Worm (Caenorhabditis elegans) whole organism, young adult: ENCODE measurements around the gene pik-1.

Experiments
- F39B2.1 ChIP-seq: fragments of 200-800 bp; sonication (Bioruptor generic); IDR thresholded peaks from 2 replicates; pipeline ENCODE4 v1.3.6; 2022; ENCODE audit warnings: missing genetic modification reagents, missing genetic modification characterization, missing compliant biosample characterization
- F49E8.2 ChIP-seq: sonication (generic microtip); optimal IDR thresholded peaks from 3 replicates; lab custom pipeline; 2017; ENCODE audit warnings: missing genetic modification characterization, mild to moderate bottlenecking, missing compliant biosample characterization, antibody characterized with exemption, moderate library complexity; ENCODE audit not compliant: insufficient read depth
- K11D2.4 ChIP-seq: fragments of 200-800 bp; sonication (Bioruptor generic); IDR thresholded peaks from 2 replicates; pipeline ENCODE4 v1.3.6; 2022; ENCODE audit warnings: missing genetic modification reagents, missing genetic modification characterization, missing compliant biosample characterization
- K12H6.12 ChIP-seq: fragments of 200-800 bp; sonication (Bioruptor generic); optimal IDR thresholded peaks from 2 replicates; lab custom pipeline; 2018; ENCODE audit warnings: mild to moderate bottlenecking, missing genetic modification characterization, missing compliant biosample characterization
- Y53F4B.3 ChIP-seq: fragments of 200-800 bp; sonication (Bioruptor generic); IDR thresholded peaks from 2 replicates; pipeline ENCODE4 v1.3.6; 2022; ENCODE audit warnings: missing genetic modification reagents, missing genetic modification characterization, missing compliant biosample characterization
- Y53G8AR.9 ChIP-seq: fragments of 200-800 bp; sonication (Bioruptor generic); conservative IDR thresholded peaks from 2 replicates; pipeline ENCODE4 v1.3.6; 2022; ENCODE audit warnings: missing genetic modification reagents, missing genetic modification characterization, missing compliant biosample characterization
- Y95B8A.8 ChIP-seq: fragments of 200-800 bp; sonication (Bioruptor generic); IDR thresholded peaks from 2 replicates; pipeline ENCODE4 v1.3.6; 2022; ENCODE audit warnings: missing genetic modification reagents, missing genetic modification characterization, missing compliant biosample characterization
- ZK185.1 ChIP-seq: sonication (generic microtip); optimal IDR thresholded peaks from 2 replicates; lab custom pipeline; 2016; ENCODE audit warnings: mild to moderate bottlenecking, missing genetic modification characterization, missing compliant biosample characterization; ENCODE audit not compliant: poor library complexity, severe bottlenecking
- aptf-3 ChIP-seq: fragments of 200-800 bp; sonication (Bioruptor generic); IDR thresholded peaks from 2 replicates; pipeline ENCODE4 v1.3.6; 2022; ENCODE audit warnings: missing genetic modification characterization, missing compliant biosample characterization
- athp-1 ChIP-seq: sonication (generic microtip); optimal IDR thresholded peaks from 2 replicates; lab custom pipeline; 2017; ENCODE audit warnings: mild to moderate bottlenecking, missing genetic modification characterization, missing compliant biosample characterization
- attf-3 ChIP-seq: fragments of 200-800 bp; sonication (Bioruptor generic); conservative IDR thresholded peaks from 2 replicates; pipeline ENCODE4 v1.3.6; 2022; ENCODE audit warnings: missing genetic modification reagents, missing genetic modification characterization, missing compliant biosample characterization
- attf-6 ChIP-seq: fragments of 200-800 bp; sonication (Bioruptor generic); IDR thresholded peaks from 2 replicates; pipeline ENCODE4 v1.3.6; 2022; ENCODE audit warnings: missing genetic modification reagents, missing genetic modification characterization, missing compliant biosample characterization
- bed-1 ChIP-seq: fragments of 200-800 bp; sonication (Bioruptor generic); IDR thresholded peaks from 2 replicates; pipeline ENCODE4 v1.3.6; 2022; ENCODE audit warnings: missing genetic modification reagents, missing genetic modification characterization, missing compliant biosample characterization
- bed-2 ChIP-seq: fragments of 200-800 bp; sonication (Bioruptor generic); IDR thresholded peaks from 2 replicates; pipeline ENCODE4 v1.3.6; 2022; ENCODE audit warnings: missing genetic modification reagents, missing genetic modification characterization, missing compliant biosample characterization
- ccch-3 ChIP-seq: fragments of 200-800 bp; sonication (Bioruptor generic); optimal IDR thresholded peaks from 2 replicates; lab custom pipeline; 2018; ENCODE audit warnings: mild to moderate bottlenecking, missing genetic modification characterization, missing compliant biosample characterization
- chd-7 ChIP-seq: sonication (generic microtip); optimal IDR thresholded peaks from 2 replicates; lab custom pipeline; 2016; ENCODE audit warnings: mild to moderate bottlenecking, missing genetic modification characterization, moderate library complexity, missing compliant biosample characterization
- dox-1 ChIP-seq: fragments of 200-800 bp; sonication (Bioruptor generic); IDR thresholded peaks from 2 replicates; pipeline ENCODE4 v1.3.6; 2022; ENCODE audit warnings: missing genetic modification reagents, missing genetic modification characterization, missing compliant biosample characterization
- dpff-1 ChIP-seq: sonication (generic microtip); optimal IDR thresholded peaks from 2 replicates; lab custom pipeline; 2017; ENCODE audit warnings: mild to moderate bottlenecking, missing genetic modification characterization, missing compliant biosample characterization
- dpl-1 ChIP-seq: fragments of 150-350 bp; optimal IDR thresholded peaks from 2 replicates; lab custom pipeline; 2014; ENCODE audit warnings: missing biosample characterization, missing genetic modification reagents, missing genetic modification characterization
- ekl-4 ChIP-seq: fragments of 200-800 bp; sonication (Bioruptor generic); IDR thresholded peaks from 2 replicates; pipeline ENCODE4 v1.3.6; 2022; ENCODE audit warnings: missing genetic modification reagents, missing genetic modification characterization, missing compliant biosample characterization
- fkh-3 ChIP-seq: sonication (generic microtip); optimal IDR thresholded peaks from 2 replicates; lab custom pipeline; 2016; ENCODE audit warnings: mild to moderate bottlenecking, missing genetic modification characterization, missing compliant biosample characterization
- him-1 ChIP-seq: sonication (generic microtip); optimal IDR thresholded peaks from 2 replicates; lab custom pipeline; 2016; ENCODE audit warnings: missing genotype, missing genetic modification reagents, missing genetic modification characterization, missing compliant biosample characterization
- hlh-26 ChIP-seq: fragments of 200-800 bp; sonication (Bioruptor generic); conservative IDR thresholded peaks from 2 replicates; pipeline ENCODE4 v1.3.6; 2022; ENCODE audit warnings: missing genetic modification reagents, missing genetic modification characterization, missing compliant biosample characterization
- hmg-20 ChIP-seq: fragments of 200-800 bp; sonication (Bioruptor generic); IDR thresholded peaks from 2 replicates; pipeline ENCODE4 v1.3.6; 2022; ENCODE audit warnings: missing genetic modification reagents, missing genetic modification characterization, missing compliant biosample characterization
- let-526 ChIP-seq: fragments of 200-800 bp; sonication (Bioruptor generic); IDR thresholded peaks from 2 replicates; pipeline ENCODE4 v1.3.6; 2022; ENCODE audit warnings: missing genetic modification reagents, missing genetic modification characterization, missing compliant biosample characterization
- let-607 ChIP-seq, 2 experiments: fragments of 200-800 bp in 1 of 2; sonication (Bioruptor generic) in 1 of 2; sonication (generic microtip) in 1 of 2; optimal IDR thresholded peaks; 2 replicates each; lab custom pipeline; 2016 to 2018; ENCODE audit warnings: mild to moderate bottlenecking in 2 of 2, missing compliant biosample characterization in 2 of 2, missing genetic modification characterization in 2 of 2, moderate library complexity in 2 of 2, missing genotype in 1 of 2
- lin-40 ChIP-seq: sonication (generic microtip); optimal IDR thresholded peaks from 2 replicates; lab custom pipeline; 2016; ENCODE audit warnings: missing genetic modification characterization, mild to moderate bottlenecking, missing compliant biosample characterization, missing genotype, missing genetic modification reagents
- lir-1 ChIP-seq: fragments of 200-800 bp; sonication (Bioruptor generic); conservative IDR thresholded peaks from 2 replicates; pipeline ENCODE4 v1.3.6; 2022; ENCODE audit warnings: missing genetic modification reagents, missing genetic modification characterization, missing compliant biosample characterization
- madf-6 ChIP-seq: fragments of 200-800 bp; sonication (Bioruptor generic); IDR thresholded peaks from 2 replicates; pipeline ENCODE4 v1.3.6; 2022; ENCODE audit warnings: missing genetic modification reagents, missing genetic modification characterization, missing compliant biosample characterization
- mcd-1 ChIP-seq: fragments of 200-800 bp; sonication (Bioruptor generic); IDR thresholded peaks from 2 replicates; pipeline ENCODE4 v1.3.6; 2022; ENCODE audit warnings: missing genetic modification reagents, missing genetic modification characterization, missing compliant biosample characterization
- mel-28 ChIP-seq: sonication (generic microtip); optimal IDR thresholded peaks from 2 replicates; lab custom pipeline; 2016; ENCODE audit warnings: borderline replicate concordance, mild to moderate bottlenecking, missing genetic modification characterization, missing compliant biosample characterization
- nfya-1 ChIP-seq: sonication (generic microtip); optimal IDR thresholded peaks from 2 replicates; lab custom pipeline; 2017; ENCODE audit warnings: antibody characterized with exemption, missing compliant biosample characterization, missing genetic modification characterization, borderline replicate concordance; ENCODE audit not compliant: insufficient read depth
- nhr-120 ChIP-seq: fragments of 200-800 bp; sonication (Bioruptor generic); IDR thresholded peaks from 2 replicates; pipeline ENCODE4 v1.3.6; 2022; ENCODE audit warnings: missing genetic modification characterization, missing compliant biosample characterization
- nhr-27 ChIP-seq: fragments of 200-800 bp; sonication (Bioruptor generic); optimal IDR thresholded peaks from 2 replicates; lab custom pipeline; 2018; ENCODE audit warnings: mild to moderate bottlenecking, missing genetic modification characterization, moderate library complexity, missing compliant biosample characterization
- nhr-80 ChIP-seq: sonication (generic microtip); optimal IDR thresholded peaks from 2 replicates; lab custom pipeline; 2016; ENCODE audit warnings: missing genetic modification characterization, missing compliant biosample characterization
- pha-4 ChIP-seq: fragments of 150-350 bp; sonication (generic microtip); optimal IDR thresholded peaks from 2 replicates; lab custom pipeline; 2014; ENCODE audit warnings: missing biosample characterization, missing genetic modification reagents, missing genetic modification characterization
- repo-1 ChIP-seq: sonication (generic microtip); optimal IDR thresholded peaks from 2 replicates; lab custom pipeline; 2017; ENCODE audit warnings: mild to moderate bottlenecking, missing genetic modification characterization, missing compliant biosample characterization
- snpc-1.3 ChIP-seq: sonication (generic microtip); optimal IDR thresholded peaks from 2 replicates; lab custom pipeline; 2017; ENCODE audit warnings: missing genetic modification characterization, mild to moderate bottlenecking, missing compliant biosample characterization, antibody characterized with exemption, moderate library complexity, missing genotype, missing genetic modification reagents; ENCODE audit not compliant: insufficient read depth
- snpc-4 ChIP-seq, 5 experiments: fragments of 150-350 bp in 1 of 5; sonication (generic microtip) in 4 of 5; optimal IDR thresholded peaks; 2 replicates each; lab custom pipeline; 2014 to 2018; ENCODE audit warnings: missing genetic modification characterization in 5 of 5, missing biosample characterization in 3 of 5, antibody characterized with exemption in 2 of 5, mild to moderate bottlenecking in 2 of 5, missing compliant biosample characterization in 2 of 5, missing genotype in 2 of 5, moderate library complexity in 2 of 5, missing genetic modification reagents in 1 of 5
- tbx-9 ChIP-seq: sonication (generic microtip); optimal IDR thresholded peaks from 2 replicates; lab custom pipeline; 2016; ENCODE audit warnings: borderline replicate concordance, missing genetic modification characterization, inconsistent platforms, missing compliant biosample characterization
- unc-130 ChIP-seq: sonication (generic microtip); optimal IDR thresholded peaks from 2 replicates; lab custom pipeline; 2016; ENCODE audit warnings: missing genetic modification reagents, missing genetic modification characterization, missing compliant biosample characterization
- zim-3 ChIP-seq: sonication (generic microtip); optimal IDR thresholded peaks from 2 replicates; lab custom pipeline; 2017; ENCODE audit warnings: mild to moderate bottlenecking, missing genetic modification characterization, moderate library complexity, missing compliant biosample characterization
- ztf-18 ChIP-seq: sonication (generic microtip); optimal IDR thresholded peaks from 2 replicates; lab custom pipeline; 2016; ENCODE audit warnings: missing genotype, mild to moderate bottlenecking, missing genetic modification characterization, missing compliant biosample characterization
- ztf-22 ChIP-seq: fragments of 200-800 bp; sonication (Bioruptor generic); optimal IDR thresholded peaks from 2 replicates; lab custom pipeline; 2018; ENCODE audit warnings: mild to moderate bottlenecking, missing genetic modification characterization, moderate library complexity, missing compliant biosample characterization
- ztf-3 ChIP-seq: fragments of 200-800 bp; sonication (Bioruptor generic); optimal IDR thresholded peaks from 2 replicates; lab custom pipeline; 2018; ENCODE audit warnings: mild to moderate bottlenecking, missing genetic modification characterization, missing compliant biosample characterization
- ztf-6 ChIP-seq: fragments of 200-800 bp; sonication (Bioruptor generic); IDR thresholded peaks from 2 replicates; pipeline ENCODE4 v1.3.6; 2022; ENCODE audit warnings: missing genetic modification reagents, missing genetic modification characterization, missing compliant biosample characterization

The pik-1 gene

DNA sequence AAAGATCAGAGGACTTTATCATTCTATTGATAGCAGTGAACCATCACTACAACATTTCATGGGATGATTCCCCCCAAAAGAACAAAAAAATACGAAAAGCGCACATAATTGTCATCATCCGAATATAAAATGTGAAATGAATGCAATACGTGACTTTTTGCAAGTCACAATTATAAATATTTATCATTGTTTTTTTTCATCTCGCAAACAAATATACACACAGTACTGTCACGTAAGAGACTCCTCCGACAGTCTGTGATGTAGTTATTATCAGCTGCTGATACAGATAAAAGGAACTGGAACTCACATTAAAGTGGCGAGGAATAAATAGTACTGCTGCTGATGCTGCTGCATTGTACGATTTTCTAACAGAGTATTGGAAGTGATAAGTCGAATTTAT is 19.5 kb upstream of the pik-1 start:
- peak; percentile 37 for TF ChIP-seq nhr-80
- TF ChIP-seq ztf-3 (GFP tag; lab: Kevin White, UChicago): no peak
- no peak for TF ChIP-seq Y53F4B.3 (GFP tag; lab: Robert Waterston, UW)
- TF ChIP-seq lin-40 (tag; lab: Kevin White, UChicago): peak; percentile 15
- TF ChIP-seq ZK185.1 (tag; lab: Kevin White, UChicago): peak; percentile 27

DNA sequence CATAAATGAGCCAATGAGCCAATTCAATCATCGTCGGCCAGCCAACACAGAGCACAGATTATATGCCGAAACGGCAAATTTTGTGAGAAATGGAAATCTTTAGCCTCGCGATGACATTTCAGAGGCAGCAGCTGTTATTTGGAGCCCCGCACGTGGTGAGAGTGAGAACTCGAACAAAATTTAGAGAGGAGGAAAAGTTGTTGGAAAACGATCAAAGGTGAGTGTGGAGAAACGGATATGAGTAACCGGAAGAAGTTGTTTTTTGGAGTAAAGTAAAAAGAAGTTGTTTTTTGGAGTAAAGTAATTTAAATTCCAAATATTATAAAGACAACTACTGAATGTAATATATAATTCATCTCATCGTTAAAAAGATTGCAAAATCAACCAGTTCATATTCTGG is 17.1 kb upstream of the pik-1 start, which contains the start of gene Y62E10A.13:
Y62E10A.13 (minus strand) TSS at position 326 of the 400 bp plus-strand sequence.
- TF ChIP-seq F49E8.2 (tag; lab: Kevin White, UChicago): peak; percentile 46
- TF ChIP-seq bed-1 (GFP tag; lab: Robert Waterston, UW): 0 out of 2 replicates have a peak, but pooled peaks have one; percentile 34
- TF ChIP-seq athp-1 (tag; lab: Kevin White, UChicago): no peak
- no peak for TF ChIP-seq hlh-26 (GFP tag; lab: Robert Waterston, UW)
- no peak for TF ChIP-seq Y95B8A.8
- no peak for TF ChIP-seq let-526 (GFP tag; lab: Robert Waterston, UW)
- TF ChIP-seq nhr-80: no peak
- peak; percentile 25 for TF ChIP-seq dpff-1
- no peak for TF ChIP-seq ekl-4 (GFP tag; lab: Robert Waterston, UW)
- no peak for TF ChIP-seq nfya-1 (tag; lab: Kevin White, UChicago)
- TF ChIP-seq K11D2.4: no peak
- TF ChIP-seq ccch-3: no peak
- TF ChIP-seq snpc-4 (GFP tag; optimal IDR thresholded peaks at IDR 0.05; lab: Kevin White, UChicago): no peak
- TF ChIP-seq snpc-4 (tag; optimal IDR thresholded peaks at IDR 0.05; lab: Kevin White, UChicago): peak in 2 of 4 experiments; percentile 8 to 62
- peak; percentile 64 for TF ChIP-seq madf-6 (GFP tag; lab: Robert Waterston, UW)
- TF ChIP-seq dpl-1 (GFP tag; lab: Kevin White, UChicago): no peak
- peak; percentile 42 for TF ChIP-seq snpc-1.3
- TF ChIP-seq nhr-27 (tag; lab: Kevin White, UChicago): no peak
- TF ChIP-seq ztf-6 (GFP tag; lab: Robert Waterston, UW): no peak
- TF ChIP-seq pha-4 (tag; lab: Kevin White, UChicago): no peak
- peak; percentile 41; the same call in 1 of the 2 replicates for TF ChIP-seq attf-6
- no peak for TF ChIP-seq let-607 (tag; optimal IDR thresholded peaks at IDR 0.05; lab: Kevin White, UChicago)
- no peak for TF ChIP-seq K12H6.12 (tag; lab: Kevin White, UChicago)
- no peak for TF ChIP-seq mel-28 (tag; lab: Kevin White, UChicago)
- TF ChIP-seq aptf-3 (GFP tag; lab: Robert Waterston, UW): no peak
- no peak for TF ChIP-seq hmg-20 (GFP tag; lab: Robert Waterston, UW)
- TF ChIP-seq zim-3: no peak
- TF ChIP-seq nhr-120 (GFP tag; lab: Robert Waterston, UW): no peak
- TF ChIP-seq Y53G8AR.9 (GFP tag; lab: Robert Waterston, UW): peak; percentile 43; the same call in 1 of the 2 replicates
- no peak for TF ChIP-seq him-1
- peak; percentile 4 for TF ChIP-seq repo-1
- no peak for TF ChIP-seq mcd-1 (GFP tag; lab: Robert Waterston, UW)
- no peak for TF ChIP-seq lir-1 (GFP tag; lab: Robert Waterston, UW)
- no peak for TF ChIP-seq bed-2 (GFP tag; lab: Robert Waterston, UW)
- TF ChIP-seq fkh-3 (tag; lab: Kevin White, UChicago): no peak
- TF ChIP-seq F39B2.1 (GFP tag; lab: Robert Waterston, UW): no peak
- TF ChIP-seq ztf-22 (GFP tag; lab: Kevin White, UChicago): no peak
- no peak for TF ChIP-seq attf-3 (GFP tag; lab: Robert Waterston, UW)
- no peak for TF ChIP-seq dox-1 (GFP tag; lab: Robert Waterston, UW)
- TF ChIP-seq ztf-18 (tag; lab: Kevin White, UChicago): no peak
- TF ChIP-seq unc-130 (GFP tag; lab: Kevin White, UChicago): peak; percentile 49
- TF ChIP-seq tbx-9 (tag; lab: Kevin White, UChicago): no peak
- TF ChIP-seq chd-7: peak; percentile 50
